Fruit fly (Drosophila melanogaster): ENCODE results near the gene CG3225.
A peak's percentile ranks its signal among the peaks of the same experiment; 100 is the strongest.

CG3225 gene

dm6 chr2L:4856118-4856517 is 38.1 kb upstream of the CG3225 start (continued):
- TF ChIP-seq her (GFP tag; optimal IDR thresholded peaks at IDR 0.05) (no peak), CG15269 (tag; optimal IDR thresholded peaks at IDR 0.05) (peak; percentile 71), CG5245 (GFP tag; optimal IDR thresholded peaks at IDR 0.05) (peak; percentile 15), MESR4 (GFP tag; optimal IDR thresholded peaks at IDR 0.05) (peak; percentile 1), tin (GFP tag; optimal IDR thresholded peaks at IDR 0.05) (peak; percentile 34), so (GFP tag; IDR thresholded peaks at IDR 0.05) (peak; percentile 53; the same call in 1 of the 3 replicates), tup (GFP tag; optimal IDR thresholded peaks at IDR 0.05) (no peak), CG17385 (GFP tag; optimal IDR thresholded peaks at IDR 0.05) (peak; percentile 68), caup (GFP tag; optimal IDR thresholded peaks at IDR 0.05; ENCODE audit: severe bottlenecking) (peak; percentile 30), CG11695 (GFP tag; IDR thresholded peaks at IDR 0.05) (peak; percentile 71), chif (GFP tag; optimal IDR thresholded peaks at IDR 0.05) (peak; percentile 7 to 48), Atf3 (GFP tag; optimal IDR thresholded peaks at IDR 0.05) (no peak), ac (GFP tag; optimal IDR thresholded peaks at IDR 0.05) (no peak), CG11456 (GFP tag; IDR thresholded peaks at IDR 0.05) (no peak), unpg (GFP tag; optimal IDR thresholded peaks at IDR 0.05) (peak; percentile 59), Mad (GFP tag; optimal IDR thresholded peaks at IDR 0.05) (no peak), Lim3 (GFP tag; IDR thresholded peaks at IDR 0.05) (no peak), CG15601 (tag; optimal IDR thresholded peaks at IDR 0.05) (no peak), slp2 (GFP tag; optimal IDR thresholded peaks at IDR 0.05) (no peak), Camta (GFP tag; optimal IDR thresholded peaks at IDR 0.05) (no peak), CG8924 (tag; optimal IDR thresholded peaks at IDR 0.05) (peak; percentile 75), Trl (optimal IDR thresholded peaks at IDR 0.05) (no peak), Trl (GFP tag; optimal IDR thresholded peaks at IDR 0.05) (peak; percentile 26), CG1024 (GFP tag; IDR thresholded peaks at IDR 0.05) (0 out of 2 replicates have a peak, but pooled peaks have one; percentile 25), D19B (GFP tag; optimal IDR thresholded peaks at IDR 0.05) (no peak), CTCF (GFP tag; optimal IDR thresholded peaks at IDR 0.05) (no peak), CG5953 (GFP tag; IDR thresholded peaks at IDR 0.05) (peak; percentile 43; the same call in 1 of the 2 replicates), Hr3 (GFP tag; optimal IDR thresholded peaks at IDR 0.05) (peak; percentile 39), Fer2 (tag; optimal IDR thresholded peaks at IDR 0.05) (no peak), bowl (GFP tag; IDR thresholded peaks at IDR 0.05) (peak; percentile 31; the same call in 1 of the 2 replicates), CG11696 (GFP tag; IDR thresholded peaks at IDR 0.05) (peak; percentile 87)

dm6 chr2L:4854822-4855221 is 36.8 kb upstream of the CG3225 start:
- no peak for TF ChIP-seq CG5180 (GFP tag; optimal IDR thresholded peaks at IDR 0.05)
- no peak for TF ChIP-seq jing (GFP tag; optimal IDR thresholded peaks at IDR 0.05)
- TF ChIP-seq E2f1 (GFP tag; IDR thresholded peaks at IDR 0.05): no peak
- TF ChIP-seq CG6689 (GFP tag; IDR thresholded peaks at IDR 0.05): 0 out of 2 replicates have a peak, but pooled peaks have one; percentile 21
- peak; percentile 6 for TF ChIP-seq Oli (tag; optimal IDR thresholded peaks at IDR 0.05)
- peak; percentile 5 for TF ChIP-seq CG30403 (GFP tag; optimal IDR thresholded peaks at IDR 0.05)
- TF ChIP-seq CoRest (tag; optimal IDR thresholded peaks at IDR 0.05): peak; percentile 2
- no peak for TF ChIP-seq E2f2 (GFP tag; IDR thresholded peaks at IDR 0.05)
- peak; percentile 25 for TF ChIP-seq CG15269 (tag; optimal IDR thresholded peaks at IDR 0.05)
- no peak for TF ChIP-seq CG18619 (GFP tag; optimal IDR thresholded peaks at IDR 0.05)
- TF ChIP-seq CG13296 (GFP tag; optimal IDR thresholded peaks at IDR 0.05): no peak
- peak; percentile 31 for TF ChIP-seq CG2678 (tag; optimal IDR thresholded peaks at IDR 0.05)
- TF ChIP-seq CG15073 (GFP tag; optimal IDR thresholded peaks at IDR 0.05): no peak
- no peak for TF ChIP-seq ERR (GFP tag; optimal IDR thresholded peaks at IDR 0.05)
- no peak for TF ChIP-seq CG10462 (GFP tag; optimal IDR thresholded peaks at IDR 0.05)
- peak; percentile 17; the same call in 1 of the 2 replicates for TF ChIP-seq Xrp1 (GFP tag; IDR thresholded peaks at IDR 0.05)
- no peak for TF ChIP-seq CG13775 (GFP tag; optimal IDR thresholded peaks at IDR 0.05)
- TF ChIP-seq HmgD (GFP tag; optimal IDR thresholded peaks at IDR 0.05): no peak
- TF ChIP-seq lilli (GFP tag; optimal IDR thresholded peaks at IDR 0.05): peak; percentile 18
- TF ChIP-seq gce (GFP tag; IDR thresholded peaks at IDR 0.05): no peak
- 0 out of 2 replicates have a peak, but pooled peaks have one; percentile 29 for TF ChIP-seq dan (GFP tag; IDR thresholded peaks at IDR 0.05)
- TF ChIP-seq CG8924 (tag; optimal IDR thresholded peaks at IDR 0.05): no peak
- peak; percentile 18 for TF ChIP-seq unpg (GFP tag; optimal IDR thresholded peaks at IDR 0.05)
- peak; percentile 5 for TF ChIP-seq grau (tag; optimal IDR thresholded peaks at IDR 0.05)
- no peak for TF ChIP-seq GATAe (GFP tag; conservative IDR thresholded peaks at IDR 0.05)

Data from whole organism, embryonic.